Worm (Caenorhabditis elegans): ENCODE results near the gene obr-2.

obr-2 gene

ce11 chrV:15002184-15002690 lies 11.8 kb downstream of the obr-2 start, which contains the start of the genes fib-1 and mut-15:
TSS of gene fib-1 (minus strand) at chrV:15002223.
TSS of gene mut-15 (plus strand) at chrV:15002543.
- TF ChIP-seq jun-1 (tag; optimal IDR thresholded peaks at IDR 0.05): peak; percentile 87
- peak; percentile 74 for TF ChIP-seq ceh-90 (tag; optimal IDR thresholded peaks at IDR 0.05)
- TF ChIP-seq nhr-19 (GFP tag; conservative IDR thresholded peaks at IDR 0.05): peak; percentile 92
- peak; percentile 87 for TF ChIP-seq sox-4 (tag; optimal IDR thresholded peaks at IDR 0.05)
- peak; percentile 55 for TF ChIP-seq nhr-11 (tag; optimal IDR thresholded peaks at IDR 0.05)
- peak; percentile 91 to 95 for TF ChIP-seq efl-1 (optimal IDR thresholded peaks at IDR 0.05)
- TF ChIP-seq efl-1 (GFP tag; optimal IDR thresholded peaks at IDR 0.05 in 1 of 2): peak; percentile 84 to 98
- peak; percentile 97 for TF ChIP-seq rnt-1 (tag; optimal IDR thresholded peaks at IDR 0.05)
- peak in 1 of 2 experiments; percentile 92 for TF ChIP-seq ztf-11 (tag; optimal IDR thresholded peaks at IDR 0.05)
- TF ChIP-seq ceh-63 (GFP tag; optimal IDR thresholded peaks at IDR 0.05): peak; percentile 78
- TF ChIP-seq lin-15B (tag; optimal IDR thresholded peaks at IDR 0.05): peak; percentile 96
- TF ChIP-seq pqm-1 (tag; optimal IDR thresholded peaks at IDR 0.05): no peak
- no peak for TF ChIP-seq alr-1 (tag; optimal IDR thresholded peaks at IDR 0.05; ENCODE audit: borderline replicate concordance)
- no peak for TF ChIP-seq nhr-12 (tag; optimal IDR thresholded peaks at IDR 0.05)
- peak; percentile 90 for TF ChIP-seq unc-130 (tag; optimal IDR thresholded peaks at IDR 0.05)
- peak; percentile 98 for TF ChIP-seq fkh-8 (tag; optimal IDR thresholded peaks at IDR 0.05)
- TF ChIP-seq elt-2 (tag; optimal IDR thresholded peaks at IDR 0.05): peak; percentile 68
- peak; percentile 96 for TF ChIP-seq nhr-85 (tag)
- no peak for TF ChIP-seq tlp-1 (tag; optimal IDR thresholded peaks at IDR 0.05)
- TF ChIP-seq egl-27 (tag; optimal IDR thresholded peaks at IDR 0.05): peak in 1 of 2 experiments; percentile 45
- TF ChIP-seq aly-2 (tag; optimal IDR thresholded peaks at IDR 0.05): peak; percentile 33
- peak; percentile 53 for TF ChIP-seq sup-37 (GFP tag; optimal IDR thresholded peaks at IDR 0.05)
- TF ChIP-seq lin-14 (GFP tag; optimal IDR thresholded peaks at IDR 0.05): peak; percentile 94
- TF ChIP-seq lin-39 (tag; optimal IDR thresholded peaks at IDR 0.05): peak; percentile 59
- peak; percentile 74 for TF ChIP-seq fkh-10 (GFP tag; optimal IDR thresholded peaks at IDR 0.05)
- TF ChIP-seq nhr-90 (tag; optimal IDR thresholded peaks at IDR 0.05; ENCODE audit: poor library complexity): peak; percentile 94
- TF ChIP-seq nhr-77 (tag; optimal IDR thresholded peaks at IDR 0.05): peak; percentile 91
- TF ChIP-seq mdl-1 (tag; optimal IDR thresholded peaks at IDR 0.05): peak in 1 of 2 experiments; percentile 81
- peak; percentile 56 for TF ChIP-seq mef-2 (tag; optimal IDR thresholded peaks at IDR 0.05)
- peak; percentile 94 for TF ChIP-seq xbp-1 (tag; optimal IDR thresholded peaks at IDR 0.05)
- peak; percentile 79 for TF ChIP-seq grh-1 (GFP tag; IDR thresholded peaks at IDR 0.05)
- TF ChIP-seq ztf-4 (tag; optimal IDR thresholded peaks at IDR 0.05): peak; percentile 72
- peak; percentile 73 for TF ChIP-seq blmp-1 (tag; optimal IDR thresholded peaks at IDR 0.05)
- peak; percentile 79 for TF ChIP-seq fos-1 (tag; optimal IDR thresholded peaks at IDR 0.05)
- peak; percentile 94 for TF ChIP-seq mep-1 (tag; optimal IDR thresholded peaks at IDR 0.05)
- TF ChIP-seq elt-3 (tag; optimal IDR thresholded peaks at IDR 0.05): peak in 4 of 6 experiments; percentile 45 to 85 (median 66)
- TF ChIP-seq nhr-237 (tag; optimal IDR thresholded peaks at IDR 0.05): peak; percentile 53
- TF ChIP-seq C04F5.9 (tag; optimal IDR thresholded peaks at IDR 0.05): peak; percentile 90
- TF ChIP-seq fkh-4 (tag; optimal IDR thresholded peaks at IDR 0.05; ENCODE audit: borderline replicate concordance): peak; percentile 81
- TF ChIP-seq hlh-4 (tag; optimal IDR thresholded peaks at IDR 0.05): no peak
- TF ChIP-seq ama-1 (optimal IDR thresholded peaks at IDR 0.05): peak; percentile 6
- TF ChIP-seq ceh-82 (tag; optimal IDR thresholded peaks at IDR 0.05): peak; percentile 88 to 97 (median 90)
- TF ChIP-seq aha-1 (tag; optimal IDR thresholded peaks at IDR 0.05): peak; percentile 2
- peak; percentile 54 for TF ChIP-seq efl-3 (GFP tag; optimal IDR thresholded peaks at IDR 0.05)
- TF ChIP-seq dpl-1 (GFP tag; optimal IDR thresholded peaks at IDR 0.05): peak; percentile 85 to 87 (median 85)
- peak; percentile 90 to 92 for TF ChIP-seq lin-35 (GFP tag; optimal IDR thresholded peaks at IDR 0.05)
- peak; percentile 99 for TF ChIP-seq pax-3 (tag; optimal IDR thresholded peaks at IDR 0.05)
- TF ChIP-seq unc-62 (GFP tag; optimal IDR thresholded peaks at IDR 0.05): no peak
- peak; percentile 96 for TF ChIP-seq C16A3.4 (tag; optimal IDR thresholded peaks at IDR 0.05)
- peak; percentile 77 for TF ChIP-seq ceh-88 (GFP tag; IDR thresholded peaks at IDR 0.05)
- peak; percentile 97 for TF ChIP-seq snu-23 (GFP tag; optimal IDR thresholded peaks at IDR 0.05)
- TF ChIP-seq ceh-8 (GFP tag; optimal IDR thresholded peaks at IDR 0.05): peak; percentile 82
- peak; percentile 92 for TF ChIP-seq vab-15 (tag; optimal IDR thresholded peaks at IDR 0.05)
